Worm (Caenorhabditis elegans): ENCODE data around the gene cyp-35D1.

The cyp-35D1 gene

ce11 chrV:16068938-16069337 lies at the start of gene cyp-35D1:
Gene cyp-35D1 (plus strand): TSS chrV:16069238.
- no peak for TF ChIP-seq lin-13 (GFP tag; optimal IDR thresholded peaks at IDR 0.05)
- TF ChIP-seq mbf-1 (tag; optimal IDR thresholded peaks at IDR 0.05): no peak
- TF ChIP-seq mdl-1 (tag; optimal IDR thresholded peaks at IDR 0.05): no peak
- TF ChIP-seq gmeb-1 (tag; optimal IDR thresholded peaks at IDR 0.05): no peak
- TF ChIP-seq nhr-237 (tag; optimal IDR thresholded peaks at IDR 0.05): no peak
- TF ChIP-seq ZK546.5 (tag; optimal IDR thresholded peaks at IDR 0.05): no peak
- no peak for TF ChIP-seq alr-1 (tag; optimal IDR thresholded peaks at IDR 0.05)
- no peak for TF ChIP-seq lin-39 (tag; optimal IDR thresholded peaks at IDR 0.05)
- no peak for TF ChIP-seq nhr-77 (tag; optimal IDR thresholded peaks at IDR 0.05)
- TF ChIP-seq aly-2 (tag; optimal IDR thresholded peaks at IDR 0.05): no peak
- no peak for TF ChIP-seq egl-27 (tag; optimal IDR thresholded peaks at IDR 0.05)

DNA sequence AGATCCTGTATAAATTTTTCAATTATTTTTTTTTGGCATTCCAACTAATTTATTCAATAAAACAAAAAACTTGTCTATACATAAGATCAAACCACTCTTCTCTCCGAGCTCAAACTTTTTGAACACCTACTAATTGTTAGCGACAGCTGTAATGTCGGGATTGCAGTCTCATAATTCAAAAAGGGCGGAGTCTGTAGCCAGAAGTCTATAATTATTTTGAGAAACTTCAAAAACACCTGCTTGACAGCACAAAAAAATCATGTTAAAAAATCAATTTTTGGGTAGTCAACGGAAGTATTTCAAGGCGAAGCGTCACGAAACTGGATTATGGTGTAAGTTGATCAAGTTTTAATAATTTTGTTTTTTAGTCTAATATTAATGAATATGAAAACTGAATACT lies 49.0 kb upstream of the cyp-35D1 start, which contains the start of gene srx-44:
Gene srx-44, plus strand, starts transcription at position 301 of the 400 bp plus-strand sequence.
- TF ChIP-seq nhr-129 (tag; optimal IDR thresholded peaks at IDR 0.05): no peak
- TF ChIP-seq blmp-1 (tag; optimal IDR thresholded peaks at IDR 0.05; ENCODE audit: insufficient read depth): no peak
- TF ChIP-seq elt-3 (tag; optimal IDR thresholded peaks at IDR 0.05): no peak
- no peak for TF ChIP-seq lin-13 (GFP tag; optimal IDR thresholded peaks at IDR 0.05)
- no peak for TF ChIP-seq nhr-25 (tag; optimal IDR thresholded peaks at IDR 0.05)
- no peak for TF ChIP-seq peb-1 (tag; optimal IDR thresholded peaks at IDR 0.05)
- no peak for TF ChIP-seq mbf-1 (tag; optimal IDR thresholded peaks at IDR 0.05)
- TF ChIP-seq zag-1 (tag; optimal IDR thresholded peaks at IDR 0.05): no peak
- no peak for TF ChIP-seq skn-1 (tag; optimal IDR thresholded peaks at IDR 0.05)
- no peak for TF ChIP-seq nhr-6 (tag; optimal IDR thresholded peaks at IDR 0.05)
- TF ChIP-seq ama-1 (optimal IDR thresholded peaks at IDR 0.05): no peak
- TF ChIP-seq snpc-4 (tag; optimal IDR thresholded peaks at IDR 0.05): no peak

DNA sequence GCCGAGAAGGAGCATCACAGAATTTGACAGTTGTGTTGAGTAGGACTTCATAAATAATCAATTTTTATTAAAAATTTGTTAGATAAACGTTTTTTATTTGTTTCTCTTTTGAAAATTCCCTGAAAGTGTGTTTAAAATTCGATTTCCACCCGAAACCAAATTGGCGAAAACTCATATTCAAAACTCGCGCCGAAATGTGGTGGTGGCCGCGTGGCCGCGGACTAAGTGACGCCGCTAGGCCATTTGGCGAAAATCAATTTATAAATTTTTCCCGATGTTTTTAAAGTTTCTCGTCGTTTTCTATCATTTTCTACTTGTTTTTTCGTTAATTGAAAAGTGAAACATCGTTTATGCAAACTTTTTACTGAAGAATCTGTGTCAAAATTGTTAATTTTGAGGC lies 46.4 kb upstream of the cyp-35D1 start:
- TF ChIP-seq alr-1 (tag; optimal IDR thresholded peaks at IDR 0.05): no peak
- no peak for TF ChIP-seq fos-1 (tag; optimal IDR thresholded peaks at IDR 0.05)
- TF ChIP-seq ztf-1 (GFP tag; conservative IDR thresholded peaks at IDR 0.05): no peak
- TF ChIP-seq nhr-129 (tag; optimal IDR thresholded peaks at IDR 0.05): peak; percentile 12
- no peak for TF ChIP-seq elt-1 (tag; optimal IDR thresholded peaks at IDR 0.05)
- no peak for TF ChIP-seq nhr-23 (tag; optimal IDR thresholded peaks at IDR 0.05)
- peak; percentile 32 for TF ChIP-seq sma-9 (GFP tag; optimal IDR thresholded peaks at IDR 0.05)
- TF ChIP-seq sma-9 (tag; optimal IDR thresholded peaks at IDR 0.05): no peak
- no peak for TF ChIP-seq zag-1 (tag; optimal IDR thresholded peaks at IDR 0.05)
- no peak for TF ChIP-seq mdl-1 (tag; optimal IDR thresholded peaks at IDR 0.05)
- TF ChIP-seq lin-13 (GFP tag; optimal IDR thresholded peaks at IDR 0.05): peak; percentile 4
- TF ChIP-seq nhr-10 (tag; optimal IDR thresholded peaks at IDR 0.05): no peak
- no peak for TF ChIP-seq nhr-237 (tag; optimal IDR thresholded peaks at IDR 0.05)
- TF ChIP-seq unc-55 (GFP tag; optimal IDR thresholded peaks at IDR 0.05): peak; percentile 41
- TF ChIP-seq nhr-21 (tag; optimal IDR thresholded peaks at IDR 0.05): no peak
- no peak for TF ChIP-seq mbf-1 (tag; optimal IDR thresholded peaks at IDR 0.05)
- TF ChIP-seq lin-39 (tag; optimal IDR thresholded peaks at IDR 0.05): no peak
- TF ChIP-seq unc-62 (GFP tag; optimal IDR thresholded peaks at IDR 0.05): no peak
- no peak for TF ChIP-seq F13H6.1 (tag; optimal IDR thresholded peaks at IDR 0.05)
- no peak for TF ChIP-seq nhr-11 (tag; optimal IDR thresholded peaks at IDR 0.05)
- no peak for TF ChIP-seq nhr-77 (tag; optimal IDR thresholded peaks at IDR 0.05)
- no peak for TF ChIP-seq dmd-4 (tag; optimal IDR thresholded peaks at IDR 0.05)
- no peak for TF ChIP-seq Y55F3AM.14 (GFP tag; optimal IDR thresholded peaks at IDR 0.05)
- no peak for TF ChIP-seq ztf-4 (tag; optimal IDR thresholded peaks at IDR 0.05)
- peak; percentile 2 for TF ChIP-seq C34F6.9 (tag; optimal IDR thresholded peaks at IDR 0.05)
- TF ChIP-seq snpc-4 (tag; optimal IDR thresholded peaks at IDR 0.05): peak; percentile 31
- TF ChIP-seq blmp-1 (tag; optimal IDR thresholded peaks at IDR 0.05; ENCODE audit: insufficient read depth): no peak
- no peak for TF ChIP-seq lsy-2 (tag; optimal IDR thresholded peaks at IDR 0.05)
- TF ChIP-seq nhr-12 (tag; optimal IDR thresholded peaks at IDR 0.05): no peak
- no peak for TF ChIP-seq sem-4 (tag; optimal IDR thresholded peaks at IDR 0.05)
- no peak for TF ChIP-seq skn-1 (tag; optimal IDR thresholded peaks at IDR 0.05)
- TF ChIP-seq ama-1 (optimal IDR thresholded peaks at IDR 0.05): no peak
- peak; percentile 42 for TF ChIP-seq crh-2 (tag; optimal IDR thresholded peaks at IDR 0.05)
- no peak for TF ChIP-seq ceh-16 (tag; optimal IDR thresholded peaks at IDR 0.05)
- no peak for TF ChIP-seq ceh-82 (tag; optimal IDR thresholded peaks at IDR 0.05)
- peak; percentile 87 for TF ChIP-seq gmeb-1 (tag; optimal IDR thresholded peaks at IDR 0.05)
- peak; percentile 52 for TF ChIP-seq sma-3 (GFP tag; optimal IDR thresholded peaks at IDR 0.05)
- no peak for TF ChIP-seq unc-39 (tag; optimal IDR thresholded peaks at IDR 0.05)
- TF ChIP-seq ZK546.5 (tag; optimal IDR thresholded peaks at IDR 0.05): no peak
- TF ChIP-seq elt-3 (tag; optimal IDR thresholded peaks at IDR 0.05): no peak
- no peak for TF ChIP-seq R02D3.7 (tag; optimal IDR thresholded peaks at IDR 0.05)
- TF ChIP-seq nhr-25 (tag; optimal IDR thresholded peaks at IDR 0.05): no peak
- no peak for TF ChIP-seq egl-27 (tag; optimal IDR thresholded peaks at IDR 0.05)
- no peak for TF ChIP-seq nhr-6 (tag; optimal IDR thresholded peaks at IDR 0.05)
- TF ChIP-seq ztf-11 (tag; optimal IDR thresholded peaks at IDR 0.05): no peak
- TF ChIP-seq lin-11 (tag; optimal IDR thresholded peaks at IDR 0.05): no peak
- no peak for TF ChIP-seq peb-1 (tag; optimal IDR thresholded peaks at IDR 0.05)
- no peak for TF ChIP-seq mab-5 (tag; optimal IDR thresholded peaks at IDR 0.05)
